Comparison of ENCODE assay signal across 1 fruit fly cellular context in genomic region chr2L:3480443-3480839, dm6.
A peak's percentile ranks its signal among the peaks of the same experiment; 100 is the strongest.
TF ChIP-seq lines count a peak whose summit lies in the region.

No protein-coding gene starts in this region.

TF ChIP-seq in whole organism, embryonic, 481 proteins besides CTCF, POLR2A, EP300 and RAD21 (continued from another document):
- TF ChIP-seq CG1603 (tag; optimal IDR thresholded peaks at IDR 0.05; lab: Kevin White, UChicago) (peak; percentile 2), zf30C (GFP tag; optimal IDR thresholded peaks at IDR 0.05; lab: Kevin White, UChicago) (no peak), CG10979 (tag; optimal IDR thresholded peaks at IDR 0.05; lab: Kevin White, UChicago) (peak; percentile 14), cg (GFP tag; optimal IDR thresholded peaks at IDR 0.05; lab: Kevin White, UChicago) (peak; percentile 67), gro (GFP tag; optimal IDR thresholded peaks at IDR 0.05; lab: Kevin White, UChicago) (no peak), trem (tag; optimal IDR thresholded peaks at IDR 0.05; lab: Kevin White, UChicago) (peak; percentile 35), zen (tag; optimal IDR thresholded peaks at IDR 0.05; lab: Kevin White, UChicago) (peak; percentile 18), vvl (GFP tag; IDR thresholded peaks at IDR 0.05; lab: Robert Waterston, UW) (0 out of 2 replicates have a peak, but pooled peaks have one; percentile 11), CG2712 (tag; optimal IDR thresholded peaks at IDR 0.05; lab: Kevin White, UChicago) (peak; percentile 28), lab (GFP tag; optimal IDR thresholded peaks at IDR 0.05; lab: Kevin White, UChicago) (no peak), Vsx1 (GFP tag; optimal IDR thresholded peaks at IDR 0.05; lab: Kevin White, UChicago) (peak; percentile 20)
